Fruit fly (Drosophila melanogaster): ENCODE data around the gene Josd.

The Josd gene

dm6 chrX:6263614-6264130 is 2.7 kb downstream of the Josd start (continued):
- TF ChIP-seq ind (GFP tag; optimal IDR thresholded peaks at IDR 0.05) (peak; percentile 73), CG2116 (GFP tag; optimal IDR thresholded peaks at IDR 0.05) (peak; percentile 19), run (tag; optimal IDR thresholded peaks at IDR 0.05) (peak; percentile 71), CG4328 (GFP tag; optimal IDR thresholded peaks at IDR 0.05) (peak; percentile 58), luna (GFP tag; optimal IDR thresholded peaks at IDR 0.05) (no peak), danr (GFP tag; IDR thresholded peaks at IDR 0.05) (peak; percentile 59; the same call in 1 of the 2 replicates), CG5180 (GFP tag; optimal IDR thresholded peaks at IDR 0.05) (peak; percentile 76), HLH3B (GFP tag; IDR thresholded peaks at IDR 0.05) (peak; percentile 55), CG6683 (GFP tag; optimal IDR thresholded peaks at IDR 0.05) (peak; percentile 79), CG16813 (GFP tag; IDR thresholded peaks at IDR 0.05; ENCODE audit: partially characterized antibody) (no peak), CG14441 (GFP tag; IDR thresholded peaks at IDR 0.05) (peak; percentile 63), wek (GFP tag; optimal IDR thresholded peaks at IDR 0.05) (peak; percentile 20), Dip3 (GFP tag; optimal IDR thresholded peaks at IDR 0.05) (peak; percentile 65), CG3407 (GFP tag; optimal IDR thresholded peaks at IDR 0.05) (peak; percentile 15), PHDP (tag; optimal IDR thresholded peaks at IDR 0.05) (peak; percentile 81), MBD-R2 (GFP tag; IDR thresholded peaks at IDR 0.05) (peak; percentile 27; the same call in 1 of the 2 replicates), gsb-n (tag; optimal IDR thresholded peaks at IDR 0.05) (no peak), CG2889 (GFP tag; IDR thresholded peaks at IDR 0.05) (no peak), CG7963 (GFP tag; IDR thresholded peaks at IDR 0.05; ENCODE audit: partially characterized antibody) (no peak), CG2129 (GFP tag; IDR thresholded peaks at IDR 0.05; ENCODE audit: partially characterized antibody) (no peak), Usf (GFP tag; optimal IDR thresholded peaks at IDR 0.05) (peak; percentile 34), ewg (GFP tag; optimal IDR thresholded peaks at IDR 0.05) (peak; percentile 32), knrl (GFP tag; IDR thresholded peaks at IDR 0.05; ENCODE audit: partially characterized antibody) (no peak), CG17359 (tag; optimal IDR thresholded peaks at IDR 0.05) (peak; percentile 75), CG7839 (tag; optimal IDR thresholded peaks at IDR 0.05) (peak; percentile 89), CG14860 (GFP tag; IDR thresholded peaks at IDR 0.05; ENCODE audit: partially characterized antibody) (no peak), CG9817 (tag; optimal IDR thresholded peaks at IDR 0.05) (peak; percentile 66), row (GFP tag; IDR thresholded peaks at IDR 0.05) (peak; percentile 76), grn (GFP tag; optimal IDR thresholded peaks at IDR 0.05) (peak; percentile 49), gfzf (GFP tag; optimal IDR thresholded peaks at IDR 0.05) (no peak), aop (GFP tag; IDR thresholded peaks at IDR 0.05) (no peak), nmo (GFP tag; optimal IDR thresholded peaks at IDR 0.05) (peak; percentile 85), CG31388 (GFP tag; optimal IDR thresholded peaks at IDR 0.05) (peak; percentile 50), Deaf1 (tag; optimal IDR thresholded peaks at IDR 0.05) (peak; percentile 63), Drgx (GFP tag; IDR thresholded peaks at IDR 0.05) (peak; percentile 52; the same call in 1 of the 2 replicates), CG11247 (GFP tag; IDR thresholded peaks at IDR 0.05) (peak; percentile 31; the same call in 1 of the 2 replicates), usp (GFP tag; optimal IDR thresholded peaks at IDR 0.05) (no peak), CG14014 (GFP tag; IDR thresholded peaks at IDR 0.05) (peak; percentile 62), hbn (GFP tag; IDR thresholded peaks at IDR 0.05; ENCODE audit: partially characterized antibody) (no peak), Dek (tag; optimal IDR thresholded peaks at IDR 0.05) (peak; percentile 51), fd64A (GFP tag; optimal IDR thresholded peaks at IDR 0.05) (peak; percentile 33), Side (GFP tag; optimal IDR thresholded peaks at IDR 0.05) (peak; percentile 41), CG14965 (GFP tag; optimal IDR thresholded peaks at IDR 0.05; ENCODE audit: borderline replicate concordance) (no peak), CG31365 (tag; optimal IDR thresholded peaks at IDR 0.05) (peak; percentile 51), dmrt11E (tag; optimal IDR thresholded peaks at IDR 0.05) (peak; percentile 1), her (GFP tag; optimal IDR thresholded peaks at IDR 0.05) (no peak), ATbp (GFP tag; optimal IDR thresholded peaks at IDR 0.05) (peak; percentile 68), CG2875 (GFP tag; optimal IDR thresholded peaks at IDR 0.05) (peak; percentile 37), ci (GFP tag; IDR thresholded peaks at IDR 0.05) (0 out of 3 replicates have a peak, but pooled peaks have one; percentile 33)
